Worm (Caenorhabditis elegans) whole organism, L1 larva: ENCODE results near the gene fbxa-156.

ENCODE experiments used
- ama-1 ChIP-seq: fragments of 150-350 bp; optimal IDR thresholded peaks from 2 replicates; lab custom pipeline; 2014
- ceh-8 ChIP-seq: fragments of 200-800 bp; sonication (Bioruptor generic); optimal IDR thresholded peaks from 2 replicates; lab custom pipeline; 2018; ENCODE audit warnings: mild to moderate bottlenecking, missing genetic modification characterization, moderate library complexity, missing compliant biosample characterization
- lin-39 ChIP-seq: fragments of 150-350 bp; optimal IDR thresholded peaks from 2 replicates; lab custom pipeline; 2014; ENCODE audit warnings: missing biosample characterization, missing genetic modification reagents, missing genetic modification characterization
- nhr-11 ChIP-seq: fragments of 150-350 bp; optimal IDR thresholded peaks from 2 replicates; lab custom pipeline; 2014; ENCODE audit warnings: missing biosample characterization, missing genetic modification characterization

ce11 chrV:17899503-17899902 is 2.9 kb upstream of the fbxa-156 start, which contains the start of gene fbxa-157:
- TF ChIP-seq nhr-11: no peak
- TF ChIP-seq lin-39 (tag; lab: Kevin White, UChicago): no peak
- TF ChIP-seq ama-1 (lab: Kevin White, UChicago): no peak
- no peak for TF ChIP-seq ceh-8 (GFP tag; lab: Kevin White, UChicago)
